Worm (Caenorhabditis elegans): Measurements from ENCODE around the gene lys-3.

- TF ChIP-seq him-1 (tag; optimal IDR thresholded peaks at IDR 0.05) (no peak), dao-5 (tag; optimal IDR thresholded peaks at IDR 0.05) (no peak), W03F9.2 (tag; optimal IDR thresholded peaks at IDR 0.05) (no peak)
Measured at ce11 chrV:10256050-10256449, 27.3 kb downstream of the lys-3 start, which contains the start of gene nhr-232.

All from whole organism, L4/young adult.